Fruit fly (Drosophila melanogaster): ENCODE results near the gene CG13728.

Gene CG13728

DNA sequence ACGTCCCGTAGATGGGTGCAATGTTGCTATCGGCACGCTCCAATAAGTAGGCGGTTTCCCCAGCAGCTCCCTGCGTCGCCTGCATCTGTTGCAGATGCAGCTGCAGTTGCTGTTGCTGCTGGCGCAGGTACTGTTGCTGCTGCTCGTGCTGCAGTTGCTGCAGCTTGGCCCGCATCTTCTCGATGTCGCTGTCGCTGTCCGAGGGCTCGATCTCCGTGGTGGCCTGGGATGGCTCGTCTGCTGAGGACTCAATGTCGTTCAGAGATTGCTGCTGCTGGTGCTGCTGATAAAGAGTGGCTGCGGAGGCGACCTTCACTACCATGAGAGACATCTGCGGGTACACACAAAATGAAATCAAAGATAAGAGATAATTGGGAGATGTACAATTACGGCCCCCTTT lies 538 bp downstream of the CG13728 start:
- TF ChIP-seq CG33017 (tag; optimal IDR thresholded peaks at IDR 0.05) (no peak), toe (GFP tag; optimal IDR thresholded peaks at IDR 0.05) (no peak), CG5204 (GFP tag; optimal IDR thresholded peaks at IDR 0.05) (no peak), Mnt (GFP tag; optimal IDR thresholded peaks at IDR 0.05) (no peak), bab1 (GFP tag; optimal IDR thresholded peaks at IDR 0.05) (no peak), CG7101 (tag; optimal IDR thresholded peaks at IDR 0.05) (no peak), CG14711 (tag; optimal IDR thresholded peaks at IDR 0.05) (no peak), CG7045 (GFP tag; optimal IDR thresholded peaks at IDR 0.05) (no peak), CG12768 (GFP tag; optimal IDR thresholded peaks at IDR 0.05) (no peak)

DNA sequence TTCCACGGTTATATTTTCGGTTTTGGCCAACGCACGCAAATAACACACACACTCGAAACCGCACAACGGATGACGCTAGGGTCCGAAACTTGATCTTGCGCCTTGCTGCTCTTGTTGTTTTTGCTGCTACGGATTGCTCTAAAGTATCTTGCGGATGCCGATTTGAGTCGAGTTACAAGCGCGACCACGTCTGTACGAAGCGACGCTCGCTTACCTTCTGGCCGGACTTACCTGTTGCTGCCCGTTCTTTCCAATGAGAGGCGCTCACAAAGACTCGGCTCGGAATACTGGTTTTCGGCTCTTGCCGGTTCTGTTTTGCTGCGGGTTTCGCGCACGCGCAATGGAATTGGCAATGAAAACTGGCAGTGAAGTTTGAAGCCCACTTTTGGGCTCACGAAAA lies 3.2 kb downstream of the CG13728 start, which contains the start of gene Cad74A:
Cad74A (minus strand) TSS at position 220 of the 400 bp plus-strand sequence.
- TF ChIP-seq bab1 (GFP tag; optimal IDR thresholded peaks at IDR 0.05), result no peak
- no peak for TF ChIP-seq ovo (GFP tag; optimal IDR thresholded peaks at IDR 0.05)
- TF ChIP-seq tj (GFP tag; optimal IDR thresholded peaks at IDR 0.05), result peak; percentile 34
- no peak for TF ChIP-seq CG12768 (GFP tag; optimal IDR thresholded peaks at IDR 0.05)

DNA sequence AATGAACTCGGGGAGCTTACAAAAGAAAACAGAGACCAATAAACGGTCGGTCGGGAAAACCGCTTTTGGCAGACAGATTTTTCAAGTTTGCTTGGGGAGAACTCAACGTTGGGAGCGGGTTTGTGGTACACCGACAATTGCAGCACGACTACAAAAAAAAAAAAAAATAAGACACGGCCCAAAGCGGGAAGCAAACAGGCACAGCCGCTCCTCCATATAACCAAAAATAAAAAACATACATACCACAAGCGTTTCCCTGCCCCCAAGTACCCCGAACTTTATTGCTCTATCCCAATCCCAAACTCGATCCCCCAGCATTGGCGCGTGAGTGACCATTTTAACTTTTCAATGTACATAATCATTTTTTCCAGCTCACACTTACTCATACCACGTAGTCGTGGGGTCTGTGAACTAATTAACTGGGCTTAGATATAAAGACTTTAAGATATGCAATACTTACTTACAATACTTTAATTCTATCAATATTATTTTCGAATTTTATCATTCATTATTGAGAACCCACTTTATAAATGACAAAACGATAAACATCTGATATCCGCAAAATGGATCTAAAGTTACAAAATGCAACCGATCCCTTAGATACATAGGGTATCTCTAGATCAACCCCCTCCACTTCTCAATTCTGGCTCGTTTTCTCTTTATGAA lies 7.4 kb downstream of the CG13728 start:
- TF ChIP-seq CG11617 (GFP tag; optimal IDR thresholded peaks at IDR 0.05) (no peak), Clk (GFP tag; optimal IDR thresholded peaks at IDR 0.05) (no peak), bab1 (GFP tag; optimal IDR thresholded peaks at IDR 0.05) (no peak), Crg-1 (GFP tag; optimal IDR thresholded peaks at IDR 0.05) (no peak), CG33017 (tag; optimal IDR thresholded peaks at IDR 0.05) (no peak), CG14711 (tag; optimal IDR thresholded peaks at IDR 0.05) (no peak), CG1620 (GFP tag; optimal IDR thresholded peaks at IDR 0.05) (no peak), toe (GFP tag; optimal IDR thresholded peaks at IDR 0.05) (no peak), CG12768 (GFP tag; optimal IDR thresholded peaks at IDR 0.05) (no peak), Hr96 (GFP tag; optimal IDR thresholded peaks at IDR 0.05) (no peak), Mnt (GFP tag; optimal IDR thresholded peaks at IDR 0.05) (no peak), ovo (GFP tag; optimal IDR thresholded peaks at IDR 0.05) (no peak), CG7045 (GFP tag; optimal IDR thresholded peaks at IDR 0.05) (no peak), tj (GFP tag; optimal IDR thresholded peaks at IDR 0.05) (no peak), pad (GFP tag; optimal IDR thresholded peaks at IDR 0.05) (no peak), CG5204 (GFP tag; optimal IDR thresholded peaks at IDR 0.05) (no peak), cnc (optimal IDR thresholded peaks at IDR 0.05) (no peak), CG7101 (tag; optimal IDR thresholded peaks at IDR 0.05) (no peak), cic (GFP tag; optimal IDR thresholded peaks at IDR 0.05) (no peak)

DNA sequence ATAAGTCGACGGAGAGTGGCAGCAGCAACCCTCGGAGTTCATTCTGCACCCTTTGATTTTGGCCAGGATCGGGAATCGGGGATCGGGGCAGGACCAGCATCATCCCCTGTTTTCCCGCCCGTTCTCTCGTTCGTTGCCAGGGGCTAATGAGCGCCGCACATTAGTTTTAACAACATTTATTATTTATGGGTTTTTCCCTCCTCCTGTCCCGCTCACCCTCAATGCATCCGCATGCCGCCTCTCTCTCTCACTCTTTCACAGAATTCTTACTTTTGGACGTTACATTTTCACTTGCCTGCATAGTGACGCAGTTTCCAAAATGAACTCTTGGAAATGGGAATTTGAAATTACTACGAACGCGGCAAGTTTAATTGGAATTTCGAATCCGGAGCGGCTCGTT lies 15.6 kb downstream of the CG13728 start:
- TF ChIP-seq toe (GFP tag; optimal IDR thresholded peaks at IDR 0.05) (no peak), CG5204 (GFP tag; optimal IDR thresholded peaks at IDR 0.05) (no peak), kay (GFP tag; ENCODE audit: borderline replicate concordance) (no peak), CG33017 (tag; optimal IDR thresholded peaks at IDR 0.05) (no peak), Hr96 (GFP tag; optimal IDR thresholded peaks at IDR 0.05) (no peak), Crg-1 (GFP tag; optimal IDR thresholded peaks at IDR 0.05) (no peak), Mnt (GFP tag; optimal IDR thresholded peaks at IDR 0.05) (no peak), Clk (GFP tag; optimal IDR thresholded peaks at IDR 0.05) (no peak), CG7101 (tag; optimal IDR thresholded peaks at IDR 0.05) (no peak), CG12768 (GFP tag; optimal IDR thresholded peaks at IDR 0.05) (no peak), CG1620 (GFP tag; optimal IDR thresholded peaks at IDR 0.05) (no peak), CG14711 (tag; optimal IDR thresholded peaks at IDR 0.05) (no peak), ovo (GFP tag; optimal IDR thresholded peaks at IDR 0.05) (no peak)

DNA sequence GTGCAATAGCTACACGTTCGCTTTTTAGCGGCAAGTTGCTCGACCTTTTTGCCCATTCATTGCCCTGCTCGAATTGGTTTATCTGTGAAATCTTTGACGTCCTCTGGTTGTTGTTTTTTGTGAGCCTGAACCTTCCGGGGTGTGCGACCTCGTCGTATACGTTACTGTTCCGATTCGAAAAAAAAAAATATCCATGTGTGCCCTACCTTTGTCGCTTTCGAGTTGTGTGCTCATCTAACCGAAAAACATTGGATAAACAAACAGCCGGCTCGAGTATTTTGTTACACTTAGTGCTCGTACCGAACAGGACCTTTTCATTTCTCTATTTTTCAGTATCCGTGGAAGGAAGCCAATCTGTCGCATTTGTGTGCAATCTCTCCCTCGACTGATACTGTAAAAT lies 18.5 kb downstream of the CG13728 start:
- no peak for TF ChIP-seq CG1620 (GFP tag; optimal IDR thresholded peaks at IDR 0.05)
- TF ChIP-seq bab1 (GFP tag; optimal IDR thresholded peaks at IDR 0.05), result no peak

DNA sequence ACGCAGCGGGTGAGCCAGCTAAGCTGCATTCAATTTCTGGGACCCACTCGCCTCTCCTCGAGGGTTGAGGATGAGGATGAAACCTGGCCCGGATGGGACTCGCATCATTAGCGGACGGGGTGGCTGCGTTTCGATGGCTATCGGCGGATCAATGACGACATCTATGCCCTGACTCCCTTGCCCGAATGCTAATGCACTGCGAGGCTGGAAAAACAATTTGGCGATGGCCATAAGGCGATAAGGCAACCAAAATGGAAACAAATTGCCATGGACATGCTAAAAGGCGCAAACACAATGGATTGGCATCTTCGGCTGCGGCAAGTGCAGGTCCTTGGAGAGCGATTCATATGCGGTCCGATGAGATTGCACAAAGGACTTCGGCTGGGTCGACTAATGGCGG lies 19.6 kb downstream of the CG13728 start:
- TF ChIP-seq toe (GFP tag; optimal IDR thresholded peaks at IDR 0.05) (no peak), cnc (optimal IDR thresholded peaks at IDR 0.05) (no peak), Clk (GFP tag; optimal IDR thresholded peaks at IDR 0.05) (no peak), tj (GFP tag; optimal IDR thresholded peaks at IDR 0.05) (no peak), CG33017 (tag; optimal IDR thresholded peaks at IDR 0.05) (no peak), CG12768 (GFP tag; optimal IDR thresholded peaks at IDR 0.05) (no peak), Crg-1 (GFP tag; optimal IDR thresholded peaks at IDR 0.05) (no peak), CG1620 (GFP tag; optimal IDR thresholded peaks at IDR 0.05) (no peak), bab1 (GFP tag; optimal IDR thresholded peaks at IDR 0.05) (no peak), cic (GFP tag; optimal IDR thresholded peaks at IDR 0.05) (no peak), kay (GFP tag; ENCODE audit: borderline replicate concordance) (no peak), CG7101 (tag; optimal IDR thresholded peaks at IDR 0.05) (no peak), CG14711 (tag; optimal IDR thresholded peaks at IDR 0.05) (no peak), ovo (GFP tag; optimal IDR thresholded peaks at IDR 0.05) (no peak), Mnt (GFP tag; optimal IDR thresholded peaks at IDR 0.05) (no peak), Hr96 (GFP tag; optimal IDR thresholded peaks at IDR 0.05) (no peak), pad (GFP tag; optimal IDR thresholded peaks at IDR 0.05) (no peak), CG7045 (GFP tag; optimal IDR thresholded peaks at IDR 0.05) (no peak), CG11617 (GFP tag; optimal IDR thresholded peaks at IDR 0.05) (no peak)

dm6 chr3L:17361925-17362324 lies 20.6 kb downstream of the CG13728 start:
- TF ChIP-seq cnc (optimal IDR thresholded peaks at IDR 0.05) (no peak), CG7101 (tag; optimal IDR thresholded peaks at IDR 0.05) (no peak), bab1 (GFP tag; optimal IDR thresholded peaks at IDR 0.05) (no peak), CG7045 (GFP tag; optimal IDR thresholded peaks at IDR 0.05) (no peak), CG14711 (tag; optimal IDR thresholded peaks at IDR 0.05) (no peak), CG1620 (GFP tag; optimal IDR thresholded peaks at IDR 0.05) (no peak), toe (GFP tag; optimal IDR thresholded peaks at IDR 0.05) (no peak), cic (GFP tag; optimal IDR thresholded peaks at IDR 0.05) (no peak)

Data from whole organism, adult.